Worm (Caenorhabditis elegans) whole organism, L1 larva: ENCODE results near the gene bcl-11.

ENCODE experiments used
- C04F5.9 ChIP-seq: sonication (generic microtip); optimal IDR thresholded peaks from 2 replicates; lab custom pipeline; 2016; ENCODE audit warnings: missing genetic modification characterization, missing compliant biosample characterization
- aha-1 ChIP-seq: fragments of 150-350 bp; optimal IDR thresholded peaks from 2 replicates; lab custom pipeline; 2014; ENCODE audit warnings: missing biosample characterization, missing genetic modification characterization
- aly-2 ChIP-seq: fragments of 150-350 bp; optimal IDR thresholded peaks from 2 replicates; lab custom pipeline; 2014; ENCODE audit warnings: missing biosample characterization, missing genetic modification characterization
- blmp-1 ChIP-seq: fragments of 150-350 bp; optimal IDR thresholded peaks from 2 replicates; lab custom pipeline; 2014; ENCODE audit warnings: missing biosample characterization, missing genetic modification characterization
- ceh-63 ChIP-seq: fragments of 200-800 bp; sonication (Bioruptor generic); optimal IDR thresholded peaks from 2 replicates; lab custom pipeline; 2018; ENCODE audit warnings: mild to moderate bottlenecking, missing genetic modification characterization, missing compliant biosample characterization
- ceh-82 ChIP-seq, 3 experiments: fragments of 150-350 bp in 1 of 3; sonication (generic microtip) in 2 of 3; optimal IDR thresholded peaks; 2 replicates each; lab custom pipeline; 2014 to 2017; ENCODE audit warnings: missing biosample characterization in 3 of 3, missing genetic modification characterization in 3 of 3
- ceh-88 ChIP-seq: fragments of 200-800 bp; sonication (Bioruptor generic); IDR thresholded peaks from 2 replicates; pipeline ENCODE4 v1.3.6; 2022; ENCODE audit warnings: missing genetic modification characterization, missing compliant biosample characterization
- ceh-90 ChIP-seq: sonication (generic microtip); optimal IDR thresholded peaks from 2 replicates; lab custom pipeline; 2016; ENCODE audit warnings: missing genetic modification characterization, missing compliant biosample characterization
- ces-1 ChIP-seq: fragments of 150-350 bp; optimal IDR thresholded peaks from 2 replicates; lab custom pipeline; 2014; ENCODE audit warnings: missing biosample characterization, missing genetic modification reagents, missing genetic modification characterization
- efl-1 ChIP-seq, 4 experiments: fragments of 150-350 bp; optimal IDR thresholded peaks in 3 of 4; peaks in 1 of 4; 1 replicate in 1 of 4; 2 replicates in 3 of 4; lab custom pipeline; 2014; ENCODE audit warnings: missing biosample characterization in 2 of 4, missing genetic modification characterization in 2 of 4, missing genetic modification reagents in 2 of 4
- elt-2 ChIP-seq: sonication (generic microtip); optimal IDR thresholded peaks from 2 replicates; lab custom pipeline; 2016; ENCODE audit warnings: missing genetic modification characterization, mild to moderate bottlenecking, inconsistent platforms, missing compliant biosample characterization, missing genetic modification reagents
- elt-3 ChIP-seq, 6 experiments: fragments of 150-350 bp in 1 of 6; sonication (generic microtip); optimal IDR thresholded peaks; 2 replicates each; lab custom pipeline; 2017 to 2018; ENCODE audit warnings: missing biosample characterization in 6 of 6, missing genetic modification characterization in 6 of 6, inconsistent platforms in 1 of 6
- fkh-10 ChIP-seq: sonication (generic microtip); optimal IDR thresholded peaks from 2 replicates; lab custom pipeline; 2017; ENCODE audit warnings: missing biosample characterization, missing genetic modification reagents, missing genetic modification characterization
- fkh-4 ChIP-seq: sonication (generic microtip); optimal IDR thresholded peaks from 2 replicates; lab custom pipeline; 2016; ENCODE audit warnings: missing compliant biosample characterization, missing genetic modification characterization, borderline replicate concordance
- grh-1 ChIP-seq: fragments of 200-800 bp; sonication (Bioruptor generic); IDR thresholded peaks from 2 replicates; pipeline ENCODE4 v1.3.6; 2022; ENCODE audit warnings: missing genetic modification reagents, missing genetic modification characterization, missing compliant biosample characterization
- hlh-4 ChIP-seq: sonication (generic microtip); optimal IDR thresholded peaks from 2 replicates; lab custom pipeline; 2016; ENCODE audit warnings: mild to moderate bottlenecking, missing genetic modification characterization, missing compliant biosample characterization
- hpl-2 ChIP-seq: fragments of 150-350 bp; optimal IDR thresholded peaks from 2 replicates; lab custom pipeline; 2014; ENCODE audit warnings: missing biosample characterization, missing genetic modification reagents, missing genetic modification characterization
- irx-1 ChIP-seq: sonication (generic microtip); optimal IDR thresholded peaks from 2 replicates; lab custom pipeline; 2016; ENCODE audit warnings: missing genetic modification characterization, missing compliant biosample characterization
- isw-1 ChIP-seq: fragments of 200-800 bp; sonication (Bioruptor generic); IDR thresholded peaks from 2 replicates; pipeline ENCODE4 v1.3.6; 2022; ENCODE audit warnings: missing genetic modification characterization, missing compliant biosample characterization
- jun-1 ChIP-seq: fragments of 150-350 bp; optimal IDR thresholded peaks from 2 replicates; lab custom pipeline; 2014; ENCODE audit warnings: missing biosample characterization, missing genetic modification reagents, missing genetic modification characterization
- lin-35 ChIP-seq, 2 experiments: fragments of 150-350 bp; optimal IDR thresholded peaks; 2 replicates each; lab custom pipeline; 2014; ENCODE audit warnings: missing biosample characterization in 2 of 2, missing genetic modification characterization in 2 of 2, missing genetic modification reagents in 2 of 2
- lin-39 ChIP-seq: fragments of 150-350 bp; optimal IDR thresholded peaks from 2 replicates; lab custom pipeline; 2014; ENCODE audit warnings: missing biosample characterization, missing genetic modification reagents, missing genetic modification characterization
- lsy-2 ChIP-seq, 2 experiments: fragments of 150-350 bp; optimal IDR thresholded peaks; 2 replicates each; lab custom pipeline; 2014; ENCODE audit warnings: missing biosample characterization in 2 of 2, missing genetic modification characterization in 2 of 2
- mab-9 ChIP-seq: fragments of 200-800 bp; sonication (Bioruptor generic); IDR thresholded peaks from 2 replicates; pipeline ENCODE4 v1.3.6; 2022; ENCODE audit warnings: missing genetic modification reagents, missing genetic modification characterization, missing compliant biosample characterization
- nhr-12 ChIP-seq: sonication (generic microtip); optimal IDR thresholded peaks from 2 replicates; lab custom pipeline; 2017; ENCODE audit warnings: missing biosample characterization, missing genetic modification characterization
- nhr-19 ChIP-seq: fragments of 200-800 bp; sonication (Bioruptor generic); conservative IDR thresholded peaks from 2 replicates; pipeline ENCODE4 v1.3.6; 2022; ENCODE audit warnings: missing genetic modification characterization, missing compliant biosample characterization
- nhr-28 ChIP-seq: fragments of 150-350 bp; optimal IDR thresholded peaks from 2 replicates; lab custom pipeline; 2014; ENCODE audit warnings: missing biosample characterization, missing genetic modification characterization
- nhr-76 ChIP-seq: sonication (generic microtip); optimal IDR thresholded peaks from 2 replicates; lab custom pipeline; 2017; ENCODE audit warnings: missing biosample characterization, missing genetic modification characterization
- nhr-77 ChIP-seq: fragments of 150-350 bp; optimal IDR thresholded peaks from 2 replicates; lab custom pipeline; 2014; ENCODE audit warnings: missing biosample characterization, missing genetic modification characterization
- nhr-85 ChIP-seq: sonication (generic microtip); peaks from one replicate; lab custom pipeline; 2016; ENCODE audit warnings: missing genetic modification characterization, inconsistent platforms, missing compliant biosample characterization
- nhr-90 ChIP-seq: sonication (generic microtip); optimal IDR thresholded peaks from 2 replicates; lab custom pipeline; 2016; ENCODE audit warnings: mild to moderate bottlenecking, missing genetic modification characterization, missing compliant biosample characterization; ENCODE audit not compliant: poor library complexity
- pag-3 ChIP-seq: sonication (generic microtip); optimal IDR thresholded peaks from 2 replicates; lab custom pipeline; 2017; ENCODE audit warnings: missing genetic modification characterization, mild to moderate bottlenecking, missing compliant biosample characterization, antibody characterized with exemption, borderline replicate concordance; ENCODE audit not compliant: insufficient read depth
- pax-3 ChIP-seq: fragments of 200-800 bp; sonication (Bioruptor generic); optimal IDR thresholded peaks from 2 replicates; lab custom pipeline; 2018; ENCODE audit warnings: mild to moderate bottlenecking, missing genetic modification characterization, moderate library complexity, missing compliant biosample characterization
- snpc-4 ChIP-seq: fragments of 150-350 bp; optimal IDR thresholded peaks from 2 replicates; lab custom pipeline; 2014; ENCODE audit warnings: missing biosample characterization, missing genetic modification characterization
- snu-23 ChIP-seq: sonication (generic microtip); optimal IDR thresholded peaks from 2 replicates; lab custom pipeline; 2016; ENCODE audit warnings: missing genetic modification characterization, missing compliant biosample characterization
- sox-4 ChIP-seq: sonication (generic microtip); optimal IDR thresholded peaks from 2 replicates; lab custom pipeline; 2016; ENCODE audit warnings: missing genetic modification characterization, missing compliant biosample characterization
- sptf-1 ChIP-seq: fragments of 150-350 bp; optimal IDR thresholded peaks from 2 replicates; lab custom pipeline; 2014; ENCODE audit warnings: missing biosample characterization, missing genetic modification characterization
- swsn-7 ChIP-seq: sonication (generic microtip); optimal IDR thresholded peaks from 2 replicates; lab custom pipeline; 2016; ENCODE audit warnings: missing genetic modification characterization, missing compliant biosample characterization
- tbx-2 ChIP-seq: sonication (generic microtip); optimal IDR thresholded peaks from 2 replicates; lab custom pipeline; 2016; ENCODE audit warnings: missing genetic modification characterization, missing compliant biosample characterization
- tlp-1 ChIP-seq: fragments of 150-350 bp; optimal IDR thresholded peaks from 2 replicates; lab custom pipeline; 2014; ENCODE audit warnings: missing biosample characterization, missing genetic modification characterization
- unc-62 ChIP-seq: fragments of 150-350 bp; optimal IDR thresholded peaks from 2 replicates; lab custom pipeline; 2014; ENCODE audit warnings: missing biosample characterization, missing genetic modification reagents, missing genetic modification characterization
- unc-86 ChIP-seq: sonication (generic microtip); optimal IDR thresholded peaks from 2 replicates; lab custom pipeline; 2016; ENCODE audit warnings: missing genetic modification characterization, missing compliant biosample characterization
- zip-4 ChIP-seq: fragments of 200-800 bp; sonication (Bioruptor generic); optimal IDR thresholded peaks from 2 replicates; lab custom pipeline; 2018; ENCODE audit warnings: mild to moderate bottlenecking, missing genetic modification characterization, moderate library complexity, missing compliant biosample characterization
- ztf-11 ChIP-seq, 2 experiments: sonication (generic microtip); optimal IDR thresholded peaks; 2 replicates each; lab custom pipeline; 2016 to 2017; ENCODE audit warnings: missing genetic modification characterization in 2 of 2, missing biosample characterization in 1 of 2, missing compliant biosample characterization in 1 of 2

Gene bcl-11

ce11 chrV:6331607-6332006 lies 24.2 kb upstream of the bcl-11 start, which contains the start of gene T28C12.1:
T28C12.1 (plus strand) TSS chrV:6331907.
- TF ChIP-seq ceh-63 (GFP tag; lab: Kevin White, UChicago) (no peak), pax-3 (tag; lab: Kevin White, UChicago) (no peak), efl-1 (optimal IDR thresholded peaks at IDR 0.05; lab: Kevin White, UChicago) (no peak), efl-1 (GFP tag; optimal IDR thresholded peaks at IDR 0.05 in 1 of 2; lab: Kevin White, UChicago) (no peak), unc-62 (GFP tag; lab: Kevin White, UChicago) (no peak), nhr-90 (tag; lab: Kevin White, UChicago) (no peak), ceh-88 (GFP tag; lab: Robert Waterston, UW) (no peak), ceh-82 (tag; optimal IDR thresholded peaks at IDR 0.05; lab: Kevin White, UChicago) (no peak), unc-86 (tag; lab: Kevin White, UChicago) (no peak), elt-3 (tag; optimal IDR thresholded peaks at IDR 0.05; lab: Kevin White, UChicago) (no peak), swsn-7 (no peak), tbx-2 (no peak), snpc-4 (no peak), hlh-4 (no peak), ces-1 (GFP tag; lab: Kevin White, UChicago) (no peak), blmp-1 (tag; lab: Kevin White, UChicago) (no peak), sox-4 (tag; lab: Kevin White, UChicago) (no peak), elt-2 (no peak), nhr-28 (tag; lab: Kevin White, UChicago) (no peak), irx-1 (tag; lab: Kevin White, UChicago) (no peak)

ce11 chrV:6335226-6335625 lies 20.6 kb upstream of the bcl-11 start:
- TF ChIP-seq ceh-90 (no peak), elt-3 (tag; optimal IDR thresholded peaks at IDR 0.05; lab: Kevin White, UChicago) (no peak), sptf-1 (tag; lab: Kevin White, UChicago) (no peak), tbx-2 (no peak), ceh-82 (tag; optimal IDR thresholded peaks at IDR 0.05; lab: Kevin White, UChicago) (no peak), fkh-10 (GFP tag; lab: Kevin White, UChicago) (no peak), nhr-77 (tag; lab: Kevin White, UChicago) (no peak), fkh-4 (tag; lab: Kevin White, UChicago) (no peak), nhr-76 (tag; lab: Kevin White, UChicago) (no peak), aly-2 (tag; lab: Kevin White, UChicago) (no peak), lsy-2 (tag; optimal IDR thresholded peaks at IDR 0.05; lab: Kevin White, UChicago) (no peak), grh-1 (GFP tag; lab: Robert Waterston, UW) (no peak), pag-3 (tag; lab: Kevin White, UChicago) (no peak), ceh-63 (GFP tag; lab: Kevin White, UChicago) (no peak), jun-1 (tag; lab: Kevin White, UChicago) (no peak)

- TF ChIP-seq efl-1 (optimal IDR thresholded peaks at IDR 0.05; lab: Kevin White, UChicago) = no peak
- peak in 1 of 2 experiments; percentile 87 for TF ChIP-seq efl-1 (GFP tag; optimal IDR thresholded peaks at IDR 0.05 in 1 of 2; lab: Kevin White, UChicago)
- TF ChIP-seq ztf-11 (tag; optimal IDR thresholded peaks at IDR 0.05; lab: Kevin White, UChicago) = no peak
Observed at ce11 chrV:6336108-6336507, 19.7 kb upstream of the bcl-11 start, which contains the start of gene T28C12.6. T28C12.6 (minus strand) TSS chrV:6336119.

ce11 chrV:6341078-6341638 lies 14.7 kb upstream of the bcl-11 start:
- peak; percentile 15 for TF ChIP-seq snu-23 (GFP tag; lab: Kevin White, UChicago)
- TF ChIP-seq hlh-4 = no peak
- TF ChIP-seq hpl-2 = no peak
- no peak for TF ChIP-seq elt-2
- TF ChIP-seq mab-9 (GFP tag; lab: Robert Waterston, UW) = no peak
- no peak for TF ChIP-seq C04F5.9
- TF ChIP-seq tlp-1 (tag; lab: Kevin White, UChicago) = no peak
- TF ChIP-seq lin-39 (tag; lab: Kevin White, UChicago) = no peak
- no peak for TF ChIP-seq lin-35 (GFP tag; optimal IDR thresholded peaks at IDR 0.05; lab: Kevin White, UChicago)
- no peak for TF ChIP-seq zip-4
- TF ChIP-seq sox-4 (tag; lab: Kevin White, UChicago) = no peak
- TF ChIP-seq ces-1 (GFP tag; lab: Kevin White, UChicago) = no peak
- no peak for TF ChIP-seq swsn-7
- TF ChIP-seq nhr-19 (GFP tag; lab: Robert Waterston, UW) = no peak
- no peak for TF ChIP-seq ceh-90
- TF ChIP-seq elt-3 (tag; optimal IDR thresholded peaks at IDR 0.05; lab: Kevin White, UChicago) = no peak
- no peak for TF ChIP-seq efl-1 (optimal IDR thresholded peaks at IDR 0.05; lab: Kevin White, UChicago)
- peak in 1 of 2 experiments; percentile 83 for TF ChIP-seq efl-1 (GFP tag; optimal IDR thresholded peaks at IDR 0.05 in 1 of 2; lab: Kevin White, UChicago)
- TF ChIP-seq nhr-12 (tag; lab: Kevin White, UChicago) = no peak
- no peak for TF ChIP-seq aha-1 (tag; lab: Kevin White, UChicago)
- no peak for TF ChIP-seq nhr-85 (tag; lab: Kevin White, UChicago)
- TF ChIP-seq jun-1 (tag; lab: Kevin White, UChicago) = no peak
- TF ChIP-seq blmp-1 (tag; lab: Kevin White, UChicago) = no peak
- TF ChIP-seq isw-1 = no peak
- no peak for TF ChIP-seq nhr-77 (tag; lab: Kevin White, UChicago)
